Worm (Caenorhabditis elegans): ENCODE data around the gene srgp-1.

srgp-1 gene

ce11 chrIV:11623759-11624287 is 53.5 kb downstream of the srgp-1 start:
- TF ChIP-seq klf-2 (GFP tag; conservative IDR thresholded peaks at IDR 0.05) (no peak), cog-1 (tag; optimal IDR thresholded peaks at IDR 0.05) (no peak), ztf-29 (GFP tag; IDR thresholded peaks at IDR 0.05) (no peak), med-1 (GFP tag; optimal IDR thresholded peaks at IDR 0.05; ENCODE audit: insufficient read depth) (no peak), tab-1 (GFP tag; IDR thresholded peaks at IDR 0.05) (no peak)

ce11 chrIV:11625482-11625881 is 55.2 kb downstream of the srgp-1 start, which contains the start of gene lys-5:
Gene lys-5, minus strand, starts transcription at chrIV:11625582.
- TF ChIP-seq flt-1 (GFP tag; IDR thresholded peaks at IDR 0.05) (no peak), tab-1 (GFP tag; IDR thresholded peaks at IDR 0.05) (no peak), ztf-29 (GFP tag; IDR thresholded peaks at IDR 0.05) (no peak), cog-1 (tag; optimal IDR thresholded peaks at IDR 0.05) (no peak), T22C8.4 (GFP tag; IDR thresholded peaks at IDR 0.05) (no peak), klf-2 (GFP tag; conservative IDR thresholded peaks at IDR 0.05) (no peak), ref-1 (GFP tag; conservative IDR thresholded peaks at IDR 0.05) (no peak), med-1 (GFP tag; optimal IDR thresholded peaks at IDR 0.05; ENCODE audit: insufficient read depth) (no peak), ztf-23 (GFP tag; IDR thresholded peaks at IDR 0.05) (no peak)

ce11 chrIV:11627847-11628246 is 57.5 kb downstream of the srgp-1 start, which contains the start of gene lys-6:
Gene lys-6, minus strand, starts transcription at chrIV:11627947.
- TF ChIP-seq ztf-29 (GFP tag; IDR thresholded peaks at IDR 0.05) (no peak), ref-1 (GFP tag; conservative IDR thresholded peaks at IDR 0.05) (no peak), flt-1 (GFP tag; IDR thresholded peaks at IDR 0.05) (no peak), klf-2 (GFP tag; conservative IDR thresholded peaks at IDR 0.05) (no peak)
